Fruit fly (Drosophila melanogaster) whole organism: ENCODE data around the gene CG34327.

ENCODE experiments used
- CG8478 ChIP-seq: fragments of >200 bp; optimal IDR thresholded peaks from 2 replicates; lab custom pipeline; 2018; ENCODE audit warnings: inconsistent platforms
- usp ChIP-seq: fragments of >200 bp; optimal IDR thresholded peaks from 2 replicates; lab custom pipeline; 2017; ENCODE audit warnings: missing biosample characterization, missing genetic modification characterization, mixed read lengths

dm6 chrX:17187495-17187894 is 36.1 kb downstream of the CG34327 start:
- no peak for TF ChIP-seq usp (GFP tag; lab: Kevin White, UChicago)
- no peak for TF ChIP-seq CG8478 (lab: Kevin White, UChicago)
